Fruit fly (Drosophila melanogaster): ENCODE results near the gene CG4884.
A peak's percentile ranks its signal among the peaks of the same experiment; 100 is the strongest.

CG4884 gene

dm6 chr3R:27919385-27919789 lies 39.7 kb downstream of the CG4884 start, which contains the start of gene Boh1 (continued):
- no peak for TF ChIP-seq seq (GFP tag; IDR thresholded peaks at IDR 0.05)
- TF ChIP-seq Trl (optimal IDR thresholded peaks at IDR 0.05): no peak
- TF ChIP-seq Trl (GFP tag; optimal IDR thresholded peaks at IDR 0.05): no peak
- TF ChIP-seq gcm (GFP tag; optimal IDR thresholded peaks at IDR 0.05): no peak
- TF ChIP-seq usp (GFP tag; optimal IDR thresholded peaks at IDR 0.05): no peak
- TF ChIP-seq vnd (GFP tag; IDR thresholded peaks at IDR 0.05; ENCODE audit: partially characterized antibody): no peak
- TF ChIP-seq Xrp1 (GFP tag; IDR thresholded peaks at IDR 0.05): no peak; the same call in 1 of the 2 replicates
- no peak for TF ChIP-seq eve (GFP tag; optimal IDR thresholded peaks at IDR 0.05)
- TF ChIP-seq CG8089 (GFP tag; optimal IDR thresholded peaks at IDR 0.05): no peak
- TF ChIP-seq sc (optimal IDR thresholded peaks at IDR 0.05): no peak
- TF ChIP-seq sc (GFP tag; optimal IDR thresholded peaks at IDR 0.05): no peak
- no peak for TF ChIP-seq CG6272 (GFP tag; IDR thresholded peaks at IDR 0.05)
- TF ChIP-seq caup (GFP tag; optimal IDR thresholded peaks at IDR 0.05; ENCODE audit: severe bottlenecking): peak; percentile 15
- no peak for TF ChIP-seq CG7372 (GFP tag; IDR thresholded peaks at IDR 0.05)
- no peak for TF ChIP-seq CG6654 (GFP tag; optimal IDR thresholded peaks at IDR 0.05)
- TF ChIP-seq CG6689 (GFP tag; IDR thresholded peaks at IDR 0.05): 0 out of 2 replicates have a peak, but pooled peaks have one; percentile 27
- TF ChIP-seq sim (GFP tag; IDR thresholded peaks at IDR 0.05): no peak
- peak; percentile 69; the same call in 2 of the 3 replicates for TF ChIP-seq CG17361 (GFP tag; IDR thresholded peaks at IDR 0.05)
- TF ChIP-seq lmd (GFP tag; IDR thresholded peaks at IDR 0.05): no peak
- TF ChIP-seq Gug (GFP tag; IDR thresholded peaks at IDR 0.05): no peak
- TF ChIP-seq CG4404 (GFP tag; IDR thresholded peaks at IDR 0.05): no peak
- no peak for TF ChIP-seq ac (GFP tag; optimal IDR thresholded peaks at IDR 0.05)
- no peak for TF ChIP-seq CG7928 (GFP tag; optimal IDR thresholded peaks at IDR 0.05)
- TF ChIP-seq CG4282 (GFP tag; optimal IDR thresholded peaks at IDR 0.05): no peak
- no peak for TF ChIP-seq Six4 (GFP tag; optimal IDR thresholded peaks at IDR 0.05)
- TF ChIP-seq Vsx1 (GFP tag; optimal IDR thresholded peaks at IDR 0.05): no peak
- TF ChIP-seq CG14050 (GFP tag; IDR thresholded peaks at IDR 0.05): no peak
- peak; percentile 39 for TF ChIP-seq stwl (tag; optimal IDR thresholded peaks at IDR 0.05)
- no peak for TF ChIP-seq CG14014 (GFP tag; IDR thresholded peaks at IDR 0.05)
- TF ChIP-seq CG31224 (GFP tag; IDR thresholded peaks at IDR 0.05): no peak
- peak in 1 of 2 experiments; percentile 9 for TF ChIP-seq dpn (GFP tag; optimal IDR thresholded peaks at IDR 0.05)
- TF ChIP-seq CG6175 (GFP tag; IDR thresholded peaks at IDR 0.05): no peak
- no peak for TF ChIP-seq CG2202 (tag; optimal IDR thresholded peaks at IDR 0.05)
- no peak for TF ChIP-seq CG43689 (GFP tag; IDR thresholded peaks at IDR 0.05)
- no peak for TF ChIP-seq CG12104 (GFP tag; optimal IDR thresholded peaks at IDR 0.05)
- TF ChIP-seq CG16813 (GFP tag; IDR thresholded peaks at IDR 0.05; ENCODE audit: partially characterized antibody): no peak
- no peak for TF ChIP-seq Stat92E (GFP tag; optimal IDR thresholded peaks at IDR 0.05)
- no peak for TF ChIP-seq CG2129 (GFP tag; IDR thresholded peaks at IDR 0.05; ENCODE audit: partially characterized antibody)
- TF ChIP-seq unpg (GFP tag; optimal IDR thresholded peaks at IDR 0.05): peak; percentile 21
- peak; percentile 3 for TF ChIP-seq CG2120 (GFP tag; optimal IDR thresholded peaks at IDR 0.05)
- TF ChIP-seq Dp (GFP tag; optimal IDR thresholded peaks at IDR 0.05): peak; percentile 6
- TF ChIP-seq CG10462 (GFP tag; optimal IDR thresholded peaks at IDR 0.05): no peak
- peak; percentile 37 for TF ChIP-seq CG33557 (GFP tag; optimal IDR thresholded peaks at IDR 0.05)
- no peak for TF ChIP-seq yki (optimal IDR thresholded peaks at IDR 0.05)
- no peak for TF ChIP-seq salm (tag; optimal IDR thresholded peaks at IDR 0.05)
- TF ChIP-seq CG15601 (tag; optimal IDR thresholded peaks at IDR 0.05): peak; percentile 32
- TF ChIP-seq zen (tag; optimal IDR thresholded peaks at IDR 0.05): peak; percentile 3
- no peak for TF ChIP-seq corto (GFP tag; optimal IDR thresholded peaks at IDR 0.05)
- peak; percentile 47 for TF ChIP-seq CG30020 (tag; optimal IDR thresholded peaks at IDR 0.05)
- peak; percentile 12 for TF ChIP-seq CG9727 (GFP tag; optimal IDR thresholded peaks at IDR 0.05)
- TF ChIP-seq Tbp (GFP tag; optimal IDR thresholded peaks at IDR 0.05): no peak
- TF ChIP-seq dysf (GFP tag; IDR thresholded peaks at IDR 0.05): no peak
- TF ChIP-seq CG7357 (GFP tag; IDR thresholded peaks at IDR 0.05): no peak
